Worm (Caenorhabditis elegans) whole organism, L4 larva: ENCODE results near the gene hsp-4.

ENCODE experiments used
- F49E8.2 ChIP-seq: sonication (generic microtip); optimal IDR thresholded peaks from 2 replicates; lab custom pipeline; 2016; ENCODE audit warnings: missing compliant biosample characterization, mild to moderate bottlenecking, missing genetic modification characterization, borderline replicate concordance
- egl-27 ChIP-seq: sonication (generic microtip); optimal IDR thresholded peaks from 3 replicates; lab custom pipeline; 2017; ENCODE audit warnings: missing biosample characterization, missing genetic modification reagents, missing genetic modification characterization
- fos-1 ChIP-seq: fragments of 150-350 bp; optimal IDR thresholded peaks from 2 replicates; lab custom pipeline; 2014; ENCODE audit warnings: missing biosample characterization, missing genetic modification characterization
- pha-4 ChIP-seq, 2 experiments: fragments of 150-350 bp in 1 of 2; fragments of 200-800 bp in 1 of 2; sonication (Bioruptor generic) in 1 of 2; IDR thresholded peaks in 1 of 2; optimal IDR thresholded peaks in 1 of 2; 2 replicates each; pipeline versions ENCODE4 v1.3.6 to Lab custom; 2014 to 2022; ENCODE audit warnings: missing genetic modification characterization in 2 of 2, missing genetic modification reagents in 2 of 2, missing biosample characterization in 1 of 2, missing compliant biosample characterization in 1 of 2

DNA sequence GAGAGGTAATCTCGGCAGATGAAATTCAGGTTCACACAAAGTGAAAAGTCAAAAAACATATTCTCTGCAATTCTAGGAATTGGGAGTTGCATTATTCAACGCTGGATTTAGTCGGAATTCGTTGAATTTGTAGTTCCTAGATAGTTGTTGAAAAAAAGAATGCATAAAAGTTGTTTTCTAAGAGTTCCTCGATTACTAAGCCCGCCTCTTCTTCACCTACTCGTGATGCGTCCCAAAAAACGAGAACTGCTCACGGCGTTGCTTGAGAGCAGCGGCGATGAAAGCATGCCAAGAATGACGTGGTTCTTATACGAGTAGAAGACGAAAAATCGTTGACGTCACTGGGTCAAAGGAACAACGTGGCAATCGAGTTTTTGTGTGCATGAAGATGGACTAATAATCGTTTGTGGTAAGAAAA lies 27.4 kb downstream of the hsp-4 start:
- TF ChIP-seq pha-4 (GFP tag; IDR thresholded peaks at IDR 0.05; lab: Robert Waterston, UW): no peak
- no peak for TF ChIP-seq pha-4 (tag; optimal IDR thresholded peaks at IDR 0.05; lab: Kevin White, UChicago)
- TF ChIP-seq F49E8.2 (tag; lab: Kevin White, UChicago): no peak
- no peak for TF ChIP-seq egl-27 (tag; lab: Kevin White, UChicago)
- TF ChIP-seq fos-1 (tag; lab: Kevin White, UChicago): no peak
